Fruit fly (Drosophila melanogaster) whole organism, wandering third instar larva: ENCODE data around the gene jet.

Source experiments
- Abd-B ChIP-seq: fragments of >200 bp; optimal IDR thresholded peaks from 2 replicates; lab custom pipeline; 2017; ENCODE audit warnings: missing biosample characterization, missing genetic modification characterization
- Mio ChIP-seq: sonication (Bioruptor generic); optimal IDR thresholded peaks from 2 replicates; lab custom pipeline; 2016; ENCODE audit warnings: missing biosample characterization, missing genetic modification characterization
- N ChIP-seq: fragments of >200 bp; optimal IDR thresholded peaks from 2 replicates; lab custom pipeline; 2018; ENCODE audit warnings: missing biosample characterization, missing external identifiers, missing genetic modification characterization
- h ChIP-seq: fragments of 200-800 bp; sonication (Bioruptor generic); optimal IDR thresholded peaks from 3 replicates; lab custom pipeline; 2016; ENCODE audit warnings: missing biosample characterization, mild to moderate bottlenecking, missing genetic modification characterization
- woc ChIP-seq: sonication (Bioruptor generic); optimal IDR thresholded peaks from 2 replicates; lab custom pipeline; 2016; ENCODE audit warnings: missing biosample characterization, mild to moderate bottlenecking, missing genetic modification characterization

dm6 chr2L:4905365-4906280 lies 44.0 kb downstream of the jet start:
- TF ChIP-seq Abd-B (no peak), N (GFP tag; lab: Kevin White, UChicago) (no peak), h (GFP tag; lab: Kevin White, UChicago) (no peak), woc (GFP tag; lab: Kevin White, UChicago) (no peak), Mio (GFP tag; lab: Kevin White, UChicago) (no peak)
